Worm (Caenorhabditis elegans): ENCODE measurements around the gene nhr-63.

DNA sequence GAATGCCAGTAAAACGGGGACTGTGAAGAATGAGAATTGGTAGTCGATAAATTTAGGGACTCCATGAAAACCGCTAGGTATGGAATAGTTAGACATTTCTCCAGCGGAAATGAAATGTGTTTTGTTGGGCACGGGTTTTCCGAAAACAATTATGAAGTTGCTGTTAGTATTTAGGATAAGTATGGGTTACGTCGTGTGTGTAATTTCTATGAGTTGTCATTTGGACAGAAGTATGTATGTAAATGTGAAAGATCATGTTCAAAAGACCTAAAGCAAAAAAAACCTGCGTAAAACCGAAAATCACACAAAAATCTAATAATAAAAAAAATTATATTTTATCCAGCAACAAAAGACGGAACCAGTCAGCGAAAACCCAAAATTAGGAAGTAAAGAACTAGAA is 29.9 kb upstream of the nhr-63 start, which contains the start of gene sru-23:
- TF ChIP-seq nfyb-1 (GFP tag; IDR thresholded peaks at IDR 0.05) (no peak), atf-7 (tag; optimal IDR thresholded peaks at IDR 0.05) (no peak)
